Worm (Caenorhabditis elegans): ENCODE results near the gene F41G3.19.

The F41G3.19 gene

DNA sequence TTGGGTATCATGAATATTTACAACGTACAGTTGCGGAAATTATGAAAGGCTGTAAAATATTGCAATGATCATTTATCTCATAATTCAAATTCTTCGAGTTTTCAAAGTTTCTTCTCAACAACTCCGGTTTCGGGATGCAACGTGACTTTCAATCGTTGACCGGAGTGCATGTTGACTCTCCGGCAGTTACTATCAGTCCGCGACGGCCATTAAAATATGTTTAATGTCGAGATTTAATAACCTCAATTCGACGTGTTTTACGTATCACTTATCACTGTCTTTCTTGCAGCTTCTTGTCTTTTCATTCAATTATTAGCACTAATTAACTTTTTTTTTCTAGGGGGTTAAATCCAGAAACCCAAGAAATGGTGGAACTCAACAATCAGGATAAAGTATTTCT lies 33.7 kb downstream of the F41G3.19 start, which contains the start of gene tsp-10:
Gene tsp-10 (plus strand): TSS at position 366 of the 400 bp plus-strand sequence.
- TF ChIP-seq madf-6 (GFP tag; IDR thresholded peaks at IDR 0.05) (no peak), ztf-26 (tag; optimal IDR thresholded peaks at IDR 0.05) (no peak), lin-54 (GFP tag; optimal IDR thresholded peaks at IDR 0.05) (no peak), gei-17 (GFP tag; optimal IDR thresholded peaks at IDR 0.05) (no peak)

DNA sequence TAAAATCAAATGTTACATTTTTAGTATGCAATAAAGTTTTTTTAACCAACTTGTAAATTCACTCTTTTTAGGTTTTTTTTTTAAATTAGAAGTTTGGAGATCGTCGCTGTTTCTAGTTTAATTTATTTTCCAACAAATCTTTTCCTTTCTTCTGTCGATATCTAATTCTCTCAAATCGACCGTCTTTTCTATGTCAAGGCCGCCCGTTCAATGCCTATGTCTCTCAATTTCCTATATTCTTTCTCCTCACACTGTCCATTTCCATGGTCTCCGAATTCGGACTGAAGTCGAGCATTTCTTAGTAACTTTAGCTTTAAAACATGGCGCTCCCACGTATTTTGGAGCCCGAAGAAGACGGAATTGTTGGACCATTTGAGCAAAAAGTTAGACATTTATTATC lies 35.3 kb downstream of the F41G3.19 start, which contains the start of the genes T14B4.5 and T14B4.20:
Gene T14B4.5 (plus strand): TSS at position 226 of the 400 bp plus-strand sequence.
Gene T14B4.20 (plus strand): TSS at position 264 of the 400 bp plus-strand sequence.
- peak; percentile 51; the same call in 1 of the 2 replicates for TF ChIP-seq hmg-1.2 (GFP tag; IDR thresholded peaks at IDR 0.05)
- no peak for TF ChIP-seq zim-3 (tag; optimal IDR thresholded peaks at IDR 0.05)

DNA sequence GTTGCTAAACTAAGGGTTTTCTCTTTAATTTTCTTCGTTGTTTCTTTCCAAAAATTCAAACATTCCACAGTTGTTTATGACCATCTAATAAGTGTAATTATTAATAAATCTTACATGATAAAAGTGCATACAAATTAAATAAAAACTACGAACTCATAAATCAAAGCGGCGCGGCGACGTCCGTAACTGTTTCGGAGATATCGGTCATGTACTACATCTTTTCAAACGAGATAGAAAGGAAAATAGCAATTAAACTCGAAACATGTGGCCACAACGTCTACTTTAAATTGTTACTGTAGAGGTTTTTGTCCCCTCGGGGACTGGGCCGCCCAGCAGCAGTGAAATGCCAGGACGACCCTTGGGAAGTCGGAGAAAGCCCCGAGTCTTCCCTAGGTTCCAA lies 36.1 kb downstream of the F41G3.19 start:
- TF ChIP-seq lin-40 (tag; optimal IDR thresholded peaks at IDR 0.05) (no peak), lag-1 (GFP tag; IDR thresholded peaks at IDR 0.05) (no peak), repo-1 (tag; optimal IDR thresholded peaks at IDR 0.05) (no peak), zfh-2 (GFP tag; conservative IDR thresholded peaks at IDR 0.05) (no peak), hmg-20 (GFP tag; IDR thresholded peaks at IDR 0.05) (no peak), attf-3 (GFP tag; conservative IDR thresholded peaks at IDR 0.05) (no peak), F22D6.2 (tag; optimal IDR thresholded peaks at IDR 0.05) (no peak)

DNA sequence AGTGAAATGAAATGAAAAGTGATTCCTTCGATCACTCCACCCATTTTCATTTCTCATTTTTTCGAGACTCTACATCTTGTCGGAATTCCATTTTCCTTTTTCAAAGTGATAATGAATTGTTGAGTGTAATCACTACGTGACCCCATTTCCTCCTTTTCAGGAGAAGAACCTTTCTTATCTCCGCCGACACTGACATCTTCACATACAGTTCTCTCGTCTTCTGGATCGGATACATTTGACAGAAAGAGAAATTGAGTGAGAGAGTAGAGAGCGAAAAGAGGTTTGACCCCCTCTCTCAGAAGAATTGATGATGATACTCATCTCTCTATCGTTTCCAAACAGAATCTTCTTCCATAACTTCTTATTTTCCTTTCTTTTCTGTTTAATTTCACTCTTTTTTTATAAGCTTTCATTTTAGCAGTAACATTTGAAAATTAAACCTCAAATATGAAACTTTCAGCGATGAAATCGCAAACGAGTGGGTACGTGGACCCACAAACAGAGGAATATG lies 38.0 kb downstream of the F41G3.19 start, which contains the start of gene dpy-2:
Gene dpy-2 (plus strand): TSS at position 461 of the 511 bp plus-strand sequence.
- TF ChIP-seq F57A8.1 (GFP tag; optimal IDR thresholded peaks at IDR 0.05): no peak
- TF ChIP-seq let-607 (tag; optimal IDR thresholded peaks at IDR 0.05): no peak
- TF ChIP-seq nfya-2 (GFP tag; IDR thresholded peaks at IDR 0.05): no peak
- no peak for TF ChIP-seq ceh-40 (GFP tag; IDR thresholded peaks at IDR 0.05)
- TF ChIP-seq F55B11.4 (tag; optimal IDR thresholded peaks at IDR 0.05; ENCODE audit: borderline replicate concordance, insufficient read depth): no peak
- no peak for TF ChIP-seq zfh-2 (GFP tag; conservative IDR thresholded peaks at IDR 0.05)
- TF ChIP-seq F52B5.7 (tag; optimal IDR thresholded peaks at IDR 0.05): no peak
- TF ChIP-seq unc-62 (GFP tag; optimal IDR thresholded peaks at IDR 0.05): no peak
- TF ChIP-seq rec-8 (tag; optimal IDR thresholded peaks at IDR 0.05): no peak
- no peak for TF ChIP-seq B0261.1 (tag; optimal IDR thresholded peaks at IDR 0.05)
- TF ChIP-seq Y67H2A.10 (GFP tag; conservative IDR thresholded peaks at IDR 0.05): no peak
- no peak for TF ChIP-seq ztf-25 (GFP tag; IDR thresholded peaks at IDR 0.05)
- no peak for TF ChIP-seq hmg-20 (GFP tag; IDR thresholded peaks at IDR 0.05)
- no peak for TF ChIP-seq dox-1 (GFP tag; IDR thresholded peaks at IDR 0.05)

DNA sequence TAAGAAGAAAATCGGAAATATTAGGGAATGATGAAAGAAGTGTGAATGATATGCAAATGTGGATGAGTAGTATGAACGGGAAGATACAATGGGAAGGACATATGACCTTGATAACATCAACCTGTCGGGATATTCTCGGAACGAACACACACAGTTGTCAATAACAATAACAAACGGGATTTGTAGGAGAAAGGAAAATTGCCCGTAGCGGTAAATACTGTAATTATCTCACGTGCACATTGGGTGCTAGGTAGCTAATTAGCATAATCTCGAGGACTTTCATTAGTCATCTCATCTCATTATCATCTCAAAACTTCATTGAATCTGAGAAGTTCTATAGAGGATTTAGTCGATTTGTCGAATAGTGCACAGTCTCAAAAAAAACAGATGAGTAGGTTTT lies 38.9 kb downstream of the F41G3.19 start:
- no peak for TF ChIP-seq ztf-3 (GFP tag; optimal IDR thresholded peaks at IDR 0.05)
- TF ChIP-seq F39B2.1 (GFP tag; IDR thresholded peaks at IDR 0.05): no peak
- TF ChIP-seq mes-4 (tag; optimal IDR thresholded peaks at IDR 0.05): no peak
- TF ChIP-seq nfya-2 (GFP tag; IDR thresholded peaks at IDR 0.05): no peak
- TF ChIP-seq madf-3 (GFP tag; IDR thresholded peaks at IDR 0.05): no peak
- TF ChIP-seq Y67H2A.10 (GFP tag; conservative IDR thresholded peaks at IDR 0.05): no peak

Data from whole organism, young adult.